Worm (Caenorhabditis elegans) whole organism, L4 larva: Measurements from ENCODE around the gene srg-21.

Experiments used
- T26A8.4 ChIP-seq: fragments of 200-800 bp; sonication (Bioruptor generic); IDR thresholded peaks from 2 replicates; pipeline ENCODE4 v1.3.6; 2022; ENCODE audit warnings: missing genetic modification characterization, missing compliant biosample characterization
- Y105C5A.15 ChIP-seq: fragments of 200-800 bp; sonication (Bioruptor generic); IDR thresholded peaks from 2 replicates; pipeline ENCODE4 v1.3.6; 2022; ENCODE audit warnings: missing genetic modification characterization, missing compliant biosample characterization
- Y48G9A.11 ChIP-seq: fragments of 200-800 bp; sonication (Bioruptor generic); IDR thresholded peaks from 2 replicates; pipeline ENCODE4 v1.3.6; 2022; ENCODE audit warnings: missing genetic modification reagents, missing genetic modification characterization, missing compliant biosample characterization
- ama-1 ChIP-seq: fragments of 150-350 bp; optimal IDR thresholded peaks from 2 replicates; lab custom pipeline; 2014; ENCODE audit warnings: inconsistent platforms, mixed read lengths
- cey-2 ChIP-seq: sonication (generic microtip); optimal IDR thresholded peaks from 3 replicates; lab custom pipeline; 2017; ENCODE audit warnings: missing genetic modification characterization, mild to moderate bottlenecking, missing compliant biosample characterization, antibody characterized with exemption, borderline replicate concordance; ENCODE audit not compliant: insufficient read depth
- daf-12 ChIP-seq: fragments of 150-350 bp; optimal IDR thresholded peaks from 2 replicates; lab custom pipeline; 2014; ENCODE audit warnings: missing biosample characterization, missing genetic modification reagents, missing genetic modification characterization
- nhr-11 ChIP-seq: fragments of 150-350 bp; optimal IDR thresholded peaks from 2 replicates; lab custom pipeline; 2014; ENCODE audit warnings: missing biosample characterization, missing genetic modification characterization
- unc-39 ChIP-seq: sonication (generic microtip); optimal IDR thresholded peaks from 2 replicates; lab custom pipeline; 2017; ENCODE audit warnings: missing biosample characterization, missing genetic modification characterization

ce11 chrII:3118907-3119382 is 27.8 kb upstream of the srg-21 start, which contains the start of gene T10D4.6:
- TF ChIP-seq Y48G9A.11 (GFP tag; lab: Robert Waterston, UW), result no peak
- no peak for TF ChIP-seq ama-1 (lab: Kevin White, UChicago)
- no peak for TF ChIP-seq Y105C5A.15 (GFP tag; lab: Robert Waterston, UW)
- no peak for TF ChIP-seq unc-39 (tag; lab: Kevin White, UChicago)
- no peak for TF ChIP-seq daf-12 (tag; lab: Kevin White, UChicago)
- TF ChIP-seq nhr-11 (tag; lab: Kevin White, UChicago), result no peak
- no peak for TF ChIP-seq cey-2 (tag; lab: Kevin White, UChicago)
- TF ChIP-seq T26A8.4, result no peak
